Fruit fly (Drosophila melanogaster) whole organism, embryonic: Measurements from ENCODE around the gene GABPI.

Experiments
- ATbp ChIP-seq: fragments of 200-800 bp; sonication (Bioruptor generic); optimal IDR thresholded peaks from 2 replicates; lab custom pipeline; 2017; ENCODE audit warnings: missing biosample characterization, mild to moderate bottlenecking, missing genetic modification characterization, missing genetic modification reagents
- Atf-2 ChIP-seq: fragments of 200-800 bp; sonication (Bioruptor generic); optimal IDR thresholded peaks from 2 replicates; lab custom pipeline; 2016; ENCODE audit warnings: missing biosample characterization, missing genetic modification characterization
- CG10959 ChIP-seq: fragments of 200-800 bp; sonication (Bioruptor generic); IDR thresholded peaks from 2 replicates; pipeline ENCODE4 v1.3.6; 2022; ENCODE audit warnings: missing biosample characterization, missing genetic modification characterization
- CG11456 ChIP-seq: fragments of 200-800 bp; sonication (Bioruptor generic); IDR thresholded peaks from 3 replicates; pipeline ENCODE4 v1.3.6; 2022; ENCODE audit warnings: missing biosample characterization, missing genetic modification characterization
- CG11723 ChIP-seq: fragments of 200-800 bp; sonication (Bioruptor generic); optimal IDR thresholded peaks from 2 replicates; lab custom pipeline; 2017; ENCODE audit warnings: missing biosample characterization, mild to moderate bottlenecking, missing genetic modification characterization
- CG18764 ChIP-seq: fragments of 200-800 bp; sonication (Bioruptor generic); optimal IDR thresholded peaks from 3 replicates; lab custom pipeline; 2016; ENCODE audit warnings: missing biosample characterization, missing genetic modification characterization
- CG32772 ChIP-seq: fragments of 200-800 bp; sonication (Bioruptor generic); IDR thresholded peaks from 2 replicates; pipeline ENCODE4 v1.3.6; 2022; ENCODE audit warnings: missing biosample characterization, missing genetic modification characterization
- CG34376 ChIP-seq: fragments of 200-800 bp; sonication (Bioruptor generic); optimal IDR thresholded peaks from 2 replicates; lab custom pipeline; 2018; ENCODE audit warnings: missing biosample characterization, mild to moderate bottlenecking, missing genetic modification characterization
- CG4360 ChIP-seq: fragments of 200-800 bp; sonication (Bioruptor generic); IDR thresholded peaks from 2 replicates; pipeline ENCODE4 v1.3.6; 2022; ENCODE audit warnings: missing biosample characterization, missing genetic modification characterization
- CG7786 ChIP-seq: fragments of 200-800 bp; sonication (Bioruptor generic); optimal IDR thresholded peaks from 2 replicates; lab custom pipeline; 2016; ENCODE audit warnings: missing biosample characterization, missing genetic modification characterization
- CG7987 ChIP-seq: fragments of 200-800 bp; sonication (Bioruptor generic); optimal IDR thresholded peaks from 2 replicates; lab custom pipeline; 2018; ENCODE audit warnings: missing biosample characterization, mild to moderate bottlenecking, missing genetic modification characterization, moderate library complexity
- CG8924 ChIP-seq: fragments of 200-800 bp; optimal IDR thresholded peaks from 3 replicates; lab custom pipeline; 2019; ENCODE audit warnings: missing biosample characterization, mild to moderate bottlenecking, missing genetic modification characterization, moderate library complexity
- CHES-1-like ChIP-seq: fragments of 200-800 bp; sonication (Bioruptor generic); optimal IDR thresholded peaks from 2 replicates; lab custom pipeline; 2016; ENCODE audit warnings: missing biosample characterization, missing genetic modification characterization
- CTCF ChIP-seq: fragments of 200-800 bp; sonication (Bioruptor generic); optimal IDR thresholded peaks from 2 replicates; lab custom pipeline; 2017; ENCODE audit warnings: missing biosample characterization, mild to moderate bottlenecking, missing genetic modification characterization, moderate library complexity
- CrebB ChIP-seq: fragments of 200-800 bp; sonication (Bioruptor generic); optimal IDR thresholded peaks from 3 replicates; lab custom pipeline; 2018; ENCODE audit warnings: missing biosample characterization, mild to moderate bottlenecking, missing genetic modification characterization
- Dip2 ChIP-seq: fragments of 200-800 bp; sonication (Bioruptor generic); IDR thresholded peaks from 2 replicates; pipeline ENCODE4 v1.3.6; 2022; ENCODE audit warnings: missing biosample characterization, missing genetic modification characterization
- Doc3 ChIP-seq: fragments of 200-800 bp; sonication (Bioruptor generic); IDR thresholded peaks from 3 replicates; pipeline ENCODE4 v1.3.6; 2022; ENCODE audit warnings: missing biosample characterization, missing genetic modification characterization; ENCODE audit not compliant: partially characterized antibody
- GATAe ChIP-seq: fragments of 200-800 bp; sonication (Bioruptor generic); conservative IDR thresholded peaks from 2 replicates; pipeline ENCODE4 v1.3.6; 2022; ENCODE audit warnings: missing biosample characterization, missing genetic modification characterization
- Hr78 ChIP-seq, 2 experiments: fragments of 200-800 bp in 1 of 2; fragments of >200 bp in 1 of 2; sonication (Bioruptor generic) in 1 of 2; optimal IDR thresholded peaks; 2 replicates each; lab custom pipeline; 2017 to 2019; ENCODE audit warnings: missing biosample characterization in 2 of 2, missing genetic modification characterization in 2 of 2, mild to moderate bottlenecking in 1 of 2, moderate library complexity in 1 of 2
- Med ChIP-seq: fragments of 200-800 bp; sonication (Bioruptor generic); peaks from one replicate; lab custom pipeline; 2016; ENCODE audit warnings: missing biosample characterization, missing genetic modification characterization, mild to moderate bottlenecking, inconsistent platforms, moderate library complexity
- NK7.1 ChIP-seq: fragments of 200-800 bp; sonication (Bioruptor generic); optimal IDR thresholded peaks from 3 replicates; lab custom pipeline; 2016; ENCODE audit warnings: missing biosample characterization, missing genetic modification characterization
- Ptx1 ChIP-seq: fragments of 200-800 bp; sonication (Bioruptor generic); IDR thresholded peaks from 2 replicates; pipeline ENCODE4 v1.3.6; 2022; ENCODE audit warnings: missing biosample characterization, missing genetic modification characterization
- Sox100B ChIP-seq: fragments of 200-800 bp; sonication (Bioruptor generic); optimal IDR thresholded peaks from 3 replicates; lab custom pipeline; 2018; ENCODE audit warnings: missing biosample characterization, mild to moderate bottlenecking, missing genetic modification characterization
- al ChIP-seq: fragments of 200-800 bp; sonication (Bioruptor generic); IDR thresholded peaks from 2 replicates; pipeline ENCODE4 v1.3.6; 2022; ENCODE audit warnings: missing biosample characterization, missing genetic modification characterization
- aop ChIP-seq: fragments of 200-800 bp; sonication (Bioruptor generic); IDR thresholded peaks from 2 replicates; pipeline ENCODE4 v1.3.6; 2022; ENCODE audit warnings: missing biosample characterization, missing genetic modification characterization
- dmrt11E ChIP-seq: fragments of 200-800 bp; sonication (Bioruptor generic); optimal IDR thresholded peaks from 3 replicates; lab custom pipeline; 2018; ENCODE audit warnings: missing biosample characterization, mild to moderate bottlenecking, missing genetic modification characterization, moderate library complexity
- dmrt99B ChIP-seq: fragments of 200-800 bp; sonication (Bioruptor generic); optimal IDR thresholded peaks from 2 replicates; lab custom pipeline; 2018; ENCODE audit warnings: missing biosample characterization, mild to moderate bottlenecking, missing genetic modification characterization, moderate library complexity
- exex ChIP-seq: fragments of 200-800 bp; sonication (Bioruptor generic); optimal IDR thresholded peaks from 4 replicates; lab custom pipeline; 2018; ENCODE audit warnings: missing biosample characterization, mild to moderate bottlenecking, missing genetic modification characterization, moderate library complexity
- fd3F ChIP-seq: fragments of 200-800 bp; sonication (Bioruptor generic); optimal IDR thresholded peaks from 2 replicates; lab custom pipeline; 2018; ENCODE audit warnings: missing biosample characterization, mild to moderate bottlenecking, missing genetic modification characterization, moderate library complexity
- fd96Cb ChIP-seq: fragments of 200-800 bp; sonication (Bioruptor generic); optimal IDR thresholded peaks from 2 replicates; lab custom pipeline; 2018; ENCODE audit warnings: missing biosample characterization, mild to moderate bottlenecking, missing genetic modification characterization, moderate library complexity
- grn ChIP-seq: fragments of 200-800 bp; sonication (Bioruptor generic); optimal IDR thresholded peaks from 3 replicates; lab custom pipeline; 2017; ENCODE audit warnings: missing biosample characterization, missing genetic modification characterization
- lilli ChIP-seq: fragments of 200-800 bp; sonication (Bioruptor generic); optimal IDR thresholded peaks from 3 replicates; lab custom pipeline; 2016; ENCODE audit warnings: missing biosample characterization, missing genetic modification characterization
- mirr ChIP-seq: fragments of 200-800 bp; sonication (Bioruptor generic); optimal IDR thresholded peaks from 3 replicates; lab custom pipeline; 2018; ENCODE audit warnings: missing biosample characterization, mild to moderate bottlenecking, missing genetic modification characterization
- prd ChIP-seq, 3 experiments: fragments of >200 bp in 2 of 3; fragments of 200-800 bp in 1 of 3; sonication (Bioruptor generic) in 1 of 3; optimal IDR thresholded peaks in 2 of 3; IDR thresholded peaks in 1 of 3; 2 replicates in 2 of 3; 3 replicates in 1 of 3; pipeline versions ENCODE4 v1.3.6 to Lab custom; 2017 to 2022; ENCODE audit warnings: missing biosample characterization in 1 of 3, missing genetic modification characterization in 1 of 3
- salm ChIP-seq: fragments of 200-800 bp; sonication (Bioruptor generic); optimal IDR thresholded peaks from 2 replicates; lab custom pipeline; 2018; ENCODE audit warnings: missing biosample characterization, mild to moderate bottlenecking, missing genetic modification characterization
- unpg ChIP-seq: fragments of 200-800 bp; sonication (Bioruptor generic); optimal IDR thresholded peaks from 3 replicates; lab custom pipeline; 2018; ENCODE audit warnings: missing biosample characterization, mild to moderate bottlenecking, missing genetic modification characterization, moderate library complexity

Gene GABPI

DNA sequence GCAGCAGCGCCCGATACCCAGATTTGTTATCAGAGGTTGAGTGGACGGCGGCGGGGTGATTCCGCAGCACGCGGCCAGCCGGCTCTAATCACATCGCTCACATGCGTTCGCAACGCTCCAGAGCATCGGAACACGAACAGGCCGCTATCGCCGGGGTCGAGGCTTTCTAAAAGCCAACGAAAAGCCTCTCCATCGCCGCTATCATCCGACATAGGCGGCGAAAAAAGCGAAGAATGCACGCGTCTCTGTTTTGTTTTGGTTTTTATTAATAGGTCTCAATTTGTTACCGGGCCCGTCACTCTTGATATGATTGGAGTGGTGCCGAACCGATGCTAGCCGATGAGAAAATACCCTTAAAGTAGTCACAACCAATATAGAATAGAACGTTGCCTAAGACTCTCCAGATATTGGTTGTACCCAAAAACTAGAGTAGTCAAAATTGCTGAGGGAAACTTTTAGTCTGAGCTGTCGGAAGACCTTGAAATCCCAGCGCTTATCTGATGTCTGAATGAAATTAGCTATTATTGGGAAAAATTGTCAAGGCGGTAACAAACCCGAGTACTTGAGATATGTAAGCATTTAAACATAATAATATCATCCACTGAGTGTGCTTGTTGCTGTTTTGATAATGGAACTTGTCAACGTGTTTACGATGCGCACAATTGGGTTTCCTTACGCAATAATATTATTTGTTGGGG is 11.7 kb downstream of the GABPI start, which contains the start of gene CG17261 (continued):
- TF ChIP-seq prd (optimal IDR thresholded peaks at IDR 0.05; lab: Kevin White, UChicago) (no peak), prd (GFP tag; IDR thresholded peaks at IDR 0.05; lab: Robert Waterston, UW) (0 out of 3 replicates have a peak, but pooled peaks have one; percentile 28), fd3F (no peak), CG32772 (no peak), CG8924 (tag; lab: Kevin White, UChicago) (peak; percentile 50), salm (tag; lab: Kevin White, UChicago) (no peak), CTCF (GFP tag; lab: Kevin White, UChicago) (no peak), CG18764 (GFP tag; lab: Kevin White, UChicago) (no peak), CHES-1-like (GFP tag; lab: Kevin White, UChicago) (peak; percentile 30), Dip2 (GFP tag; lab: Robert Waterston, UW) (no peak), Hr78 (GFP tag; optimal IDR thresholded peaks at IDR 0.05; lab: Kevin White, UChicago) (peak in 1 of 2 experiments; percentile 84), CG11723 (no peak), dmrt99B (peak; percentile 22), CG7786 (GFP tag; lab: Kevin White, UChicago) (peak; percentile 22)
- TF ChIP-seq, all 482 proteins: peak for 141

DNA sequence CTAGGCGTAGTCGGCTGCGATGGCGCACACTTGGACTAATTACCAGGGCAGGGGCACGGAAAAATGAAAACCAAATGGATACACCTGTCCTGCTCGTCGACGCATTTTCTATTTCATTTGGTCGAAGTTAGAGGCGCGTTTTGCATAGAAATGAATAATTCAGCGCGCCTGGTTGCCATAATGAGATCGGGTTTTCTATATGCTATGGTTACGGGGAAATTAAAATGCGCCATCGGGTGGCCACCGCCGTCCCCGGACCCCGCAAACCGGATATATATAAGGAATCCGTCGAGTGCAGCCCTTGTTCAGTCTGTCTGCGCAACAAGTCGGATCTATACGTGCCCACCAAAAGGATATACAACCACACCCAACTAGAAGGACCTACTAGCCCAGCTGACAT is 13.3 kb downstream of the GABPI start, which contains the start of gene FASN2:
Gene FASN2, plus strand, starts transcription at position 301 of the 400 bp plus-strand sequence.
- TF ChIP-seq CG4360 (no peak), dmrt11E (no peak), CHES-1-like (GFP tag; lab: Kevin White, UChicago) (no peak), fd96Cb (tag; lab: Kevin White, UChicago) (no peak), NK7.1 (GFP tag; lab: Kevin White, UChicago) (no peak), CG10959 (GFP tag; lab: Robert Waterston, UW) (no peak), al (no peak)

DNA sequence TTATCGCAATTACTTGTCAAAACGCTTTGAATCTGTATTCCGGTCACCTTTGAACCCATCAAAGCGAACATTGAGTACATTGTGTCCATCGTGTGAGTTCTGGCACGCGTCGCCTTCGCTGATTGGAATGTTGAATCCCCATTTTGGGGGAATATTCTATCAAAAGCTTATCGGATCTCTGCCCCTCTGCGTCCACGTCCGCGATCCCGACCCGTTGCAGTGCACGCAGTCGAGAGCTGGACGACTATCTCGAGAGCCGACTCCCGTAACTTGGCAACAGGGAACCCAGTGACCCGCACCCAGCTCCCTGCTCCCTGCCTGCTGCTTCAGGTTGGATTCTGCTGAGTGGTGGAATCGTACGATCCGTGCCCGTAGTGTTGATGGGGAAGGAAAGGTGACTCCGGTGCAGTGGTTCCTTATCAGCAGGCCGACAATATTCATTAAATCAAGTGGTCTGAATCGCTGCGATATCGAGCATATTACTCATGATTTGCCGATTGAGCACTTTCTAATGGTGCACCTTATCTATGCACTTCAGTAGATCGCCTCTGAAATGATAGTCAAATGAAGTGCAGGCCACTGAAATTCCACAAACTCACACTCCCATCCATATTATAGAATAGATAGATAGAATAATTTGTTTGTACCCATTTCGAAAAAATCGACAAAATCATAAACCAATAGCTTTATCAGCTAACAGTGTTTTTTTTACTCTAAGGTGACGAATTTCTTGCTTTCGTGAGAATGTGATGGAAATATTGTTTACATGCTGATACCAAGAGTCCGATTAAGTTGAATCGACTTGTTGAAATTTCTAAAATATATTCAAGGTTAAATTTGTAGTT is 14.5 kb downstream of the GABPI start:
- TF ChIP-seq unpg (GFP tag; lab: Kevin White, UChicago) (no peak), Sox100B (no peak), Med (GFP tag; lab: Kevin White, UChicago) (peak; percentile 47), CG11456 (GFP tag; lab: Robert Waterston, UW) (peak; percentile 69; the same call in 2 of the 3 replicates), CG32772 (no peak), ATbp (GFP tag; lab: Kevin White, UChicago) (no peak), CrebB (no peak), lilli (GFP tag; lab: Kevin White, UChicago) (no peak), Ptx1 (GFP tag; lab: Robert Waterston, UW) (no peak), mirr (peak; percentile 25), aop (GFP tag; lab: Robert Waterston, UW) (no peak), CG7987 (GFP tag; lab: Kevin White, UChicago) (peak; percentile 0), GATAe (GFP tag; lab: Robert Waterston, UW) (peak; percentile 9; the same call in 1 of the 2 replicates), Doc3 (GFP tag; lab: Robert Waterston, UW) (no peak), grn (peak; percentile 81), CG34376 (GFP tag; lab: Kevin White, UChicago) (peak; percentile 58), exex (tag; lab: Kevin White, UChicago) (peak; percentile 81), Atf-2 (no peak)
